Fruit fly (Drosophila melanogaster): ENCODE results near the gene Snoo.
A peak's percentile ranks its signal among the peaks of the same experiment; 100 is the strongest.

Snoo gene

DNA sequence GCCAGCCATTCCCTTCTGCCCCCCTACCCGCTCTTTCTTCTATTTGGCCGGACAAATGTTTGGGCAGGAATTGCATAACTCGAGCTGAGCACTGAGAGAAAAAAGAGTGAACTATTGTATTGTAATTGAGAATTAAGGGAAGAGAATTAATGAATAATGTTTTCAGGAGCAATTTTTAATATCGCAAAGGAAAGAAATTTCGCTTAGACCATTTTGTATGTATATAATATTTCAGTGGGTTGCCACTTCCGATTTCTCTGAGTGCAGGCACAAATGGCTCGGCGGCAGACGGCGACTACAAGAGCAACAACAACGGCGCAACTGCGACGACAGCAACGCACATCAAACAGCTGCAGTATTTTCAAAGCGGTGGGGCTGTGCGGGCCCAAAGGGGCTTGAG is 19.4 kb downstream of the Snoo start (continued):
- TF ChIP-seq kay (GFP tag; optimal IDR thresholded peaks at IDR 0.05) = peak; percentile 22
- TF ChIP-seq D (optimal IDR thresholded peaks at IDR 0.05) = no peak
- peak; percentile 53 for TF ChIP-seq D (GFP tag; optimal IDR thresholded peaks at IDR 0.05)
- TF ChIP-seq tna (GFP tag; IDR thresholded peaks at IDR 0.05; ENCODE audit: partially characterized antibody) = no peak
- peak; percentile 20 for TF ChIP-seq tup (GFP tag; optimal IDR thresholded peaks at IDR 0.05)
- TF ChIP-seq CG6854 (GFP tag; optimal IDR thresholded peaks at IDR 0.05) = no peak
- TF ChIP-seq abd-A (tag; optimal IDR thresholded peaks at IDR 0.05) = no peak
- TF ChIP-seq CG16815 (GFP tag; optimal IDR thresholded peaks at IDR 0.05) = peak; percentile 49
- TF ChIP-seq CG6654 (GFP tag; optimal IDR thresholded peaks at IDR 0.05) = no peak
- TF ChIP-seq CG12071 (GFP tag; optimal IDR thresholded peaks at IDR 0.05) = peak; percentile 30
- peak; percentile 42 for TF ChIP-seq CHES-1-like (GFP tag; optimal IDR thresholded peaks at IDR 0.05)
- peak; percentile 29 for TF ChIP-seq dmrt11E (tag; optimal IDR thresholded peaks at IDR 0.05)
- TF ChIP-seq ato (GFP tag; IDR thresholded peaks at IDR 0.05; ENCODE audit: partially characterized antibody) = no peak
- TF ChIP-seq usp (GFP tag; optimal IDR thresholded peaks at IDR 0.05) = no peak
- peak; percentile 29 for TF ChIP-seq nerfin-1 (tag; optimal IDR thresholded peaks at IDR 0.05)
- no peak for TF ChIP-seq CG9215 (GFP tag; IDR thresholded peaks at IDR 0.05)
- TF ChIP-seq CG9797 (GFP tag; optimal IDR thresholded peaks at IDR 0.05) = no peak
- no peak for TF ChIP-seq vnd (GFP tag; IDR thresholded peaks at IDR 0.05; ENCODE audit: partially characterized antibody)
- TF ChIP-seq Pdp1 (GFP tag; optimal IDR thresholded peaks at IDR 0.05) = peak; percentile 81 to 85
- no peak for TF ChIP-seq prd (optimal IDR thresholded peaks at IDR 0.05)
- TF ChIP-seq prd (GFP tag; IDR thresholded peaks at IDR 0.05) = peak; percentile 88
- peak; percentile 61 for TF ChIP-seq jumu (GFP tag; optimal IDR thresholded peaks at IDR 0.05)
- no peak for TF ChIP-seq Spps (tag; optimal IDR thresholded peaks at IDR 0.05)
- TF ChIP-seq zen (tag; optimal IDR thresholded peaks at IDR 0.05) = peak; percentile 31
- TF ChIP-seq CG6272 (GFP tag; IDR thresholded peaks at IDR 0.05) = peak; percentile 53; the same call in 1 of the 2 replicates
- TF ChIP-seq Dbx (GFP tag; IDR thresholded peaks at IDR 0.05) = peak; percentile 67
- TF ChIP-seq YL-1 (GFP tag; optimal IDR thresholded peaks at IDR 0.05) = no peak
- peak; percentile 60 for TF ChIP-seq CG1602 (GFP tag; optimal IDR thresholded peaks at IDR 0.05)
- peak; percentile 47; the same call in 1 of the 2 replicates for TF ChIP-seq CG11696 (GFP tag; IDR thresholded peaks at IDR 0.05)
- TF ChIP-seq Ada2b (GFP tag; IDR thresholded peaks at IDR 0.05) = peak; percentile 83
- TF ChIP-seq CG7357 (GFP tag; IDR thresholded peaks at IDR 0.05) = peak; percentile 74; the same call in 2 of the 3 replicates
- TF ChIP-seq CG2116 (GFP tag; optimal IDR thresholded peaks at IDR 0.05) = no peak
- TF ChIP-seq CG1792 (GFP tag; optimal IDR thresholded peaks at IDR 0.05) = peak; percentile 25
- TF ChIP-seq CG6813 (GFP tag; optimal IDR thresholded peaks at IDR 0.05) = peak; percentile 31
- TF ChIP-seq CG11456 (GFP tag; IDR thresholded peaks at IDR 0.05) = 0 out of 3 replicates have a peak, but pooled peaks have one; percentile 55
- no peak for TF ChIP-seq CG7987 (GFP tag; optimal IDR thresholded peaks at IDR 0.05)
- no peak for TF ChIP-seq Bgb (GFP tag; IDR thresholded peaks at IDR 0.05; ENCODE audit: partially characterized antibody)
- TF ChIP-seq NfI (GFP tag; optimal IDR thresholded peaks at IDR 0.05) = peak; percentile 58
- TF ChIP-seq CG8359 (GFP tag; optimal IDR thresholded peaks at IDR 0.05; ENCODE audit: borderline replicate concordance) = no peak
- TF ChIP-seq Drgx (GFP tag; IDR thresholded peaks at IDR 0.05) = peak; percentile 93
- peak; percentile 56 for TF ChIP-seq HLH54F (GFP tag; optimal IDR thresholded peaks at IDR 0.05)
- peak; percentile 4 for TF ChIP-seq sug (tag; optimal IDR thresholded peaks at IDR 0.05)
- TF ChIP-seq stwl (tag; optimal IDR thresholded peaks at IDR 0.05) = no peak
- no peak for TF ChIP-seq Doc2 (GFP tag; IDR thresholded peaks at IDR 0.05)
- no peak for TF ChIP-seq Dip2 (GFP tag; IDR thresholded peaks at IDR 0.05)
- no peak for TF ChIP-seq Hey (tag; optimal IDR thresholded peaks at IDR 0.05)
- peak; percentile 53; the same call in 1 of the 2 replicates for TF ChIP-seq CG4360 (GFP tag; IDR thresholded peaks at IDR 0.05)
- TF ChIP-seq row (GFP tag; IDR thresholded peaks at IDR 0.05) = peak; percentile 80
- peak; percentile 51; the same call in 1 of the 2 replicates for TF ChIP-seq wdn (GFP tag; IDR thresholded peaks at IDR 0.05)
- no peak for TF ChIP-seq tll (GFP tag; optimal IDR thresholded peaks at IDR 0.05)
- TF ChIP-seq gsb (GFP tag; IDR thresholded peaks at IDR 0.05) = peak; percentile 67

All from whole organism, embryonic.